Fruit fly (Drosophila melanogaster) whole organism, pupa: ENCODE results near the gene CG11052.

Source experiments
- CG10348 ChIP-seq: fragments of 200-800 bp; sonication (Bioruptor generic); IDR thresholded peaks from 2 replicates; pipeline ENCODE4 v1.3.6; 2022; ENCODE audit warnings: missing biosample characterization, missing genetic modification characterization
- CG15710 ChIP-seq: fragments of 200-800 bp; sonication (Bioruptor generic); optimal IDR thresholded peaks from 2 replicates; lab custom pipeline; 2018; ENCODE audit warnings: missing biosample characterization, mild to moderate bottlenecking, missing genetic modification characterization, moderate library complexity
- CG17806 ChIP-seq: fragments of 200-800 bp; sonication (Bioruptor generic); optimal IDR thresholded peaks from 2 replicates; lab custom pipeline; 2018; ENCODE audit warnings: missing biosample characterization, mild to moderate bottlenecking, missing genetic modification characterization, moderate library complexity
- Snoo ChIP-seq: fragments of 200-800 bp; sonication (Bioruptor generic); optimal IDR thresholded peaks from 3 replicates; lab custom pipeline; 2017; ENCODE audit warnings: missing biosample characterization, mild to moderate bottlenecking, missing genetic modification characterization, inconsistent platforms
- gl ChIP-seq: fragments of 200-800 bp; sonication (Bioruptor generic); optimal IDR thresholded peaks from 2 replicates; lab custom pipeline; 2018; ENCODE audit warnings: missing biosample characterization, mild to moderate bottlenecking, missing genetic modification characterization
- rn ChIP-seq: fragments of 200-800 bp; sonication (Bioruptor generic); IDR thresholded peaks from 2 replicates; pipeline ENCODE4 v1.3.6; 2022; ENCODE audit warnings: missing biosample characterization, missing genetic modification characterization

dm6 chr3R:7995722-7996121 lies 13.4 kb downstream of the CG11052 start, which contains the start of gene Elovl7:
- TF ChIP-seq CG15710 (tag; lab: Kevin White, UChicago) (no peak), CG17806 (tag; lab: Kevin White, UChicago) (no peak), rn (GFP tag; lab: Robert Waterston, UW) (no peak), gl (tag; lab: Kevin White, UChicago) (no peak), CG10348 (GFP tag; lab: Robert Waterston, UW) (no peak), Snoo (tag; lab: Kevin White, UChicago) (no peak)
